Fruit fly (Drosophila melanogaster): ENCODE results near the gene Pi4KIIIalpha.

Gene Pi4KIIIalpha

DNA sequence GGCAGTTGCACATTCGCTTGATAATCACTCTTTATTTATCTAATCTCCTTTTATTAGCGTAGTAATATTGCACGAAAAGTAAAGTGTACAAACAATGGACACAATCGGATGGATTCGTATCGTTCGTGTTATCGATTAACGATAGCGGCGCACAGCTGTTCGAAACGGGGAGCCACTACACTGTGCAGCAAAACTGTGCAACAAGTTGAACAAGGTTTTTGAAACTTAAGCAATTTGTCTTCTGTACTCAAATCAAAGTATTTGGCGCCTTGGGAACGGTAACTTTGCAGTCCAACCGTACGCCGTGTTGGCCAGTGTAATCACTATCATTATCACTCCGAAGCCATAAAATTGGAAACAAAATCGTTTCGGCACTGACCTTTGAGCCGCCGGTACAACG is 5.0 kb upstream of the Pi4KIIIalpha start, which contains the start of the genes Tsp3A and Seipin (continued):
- no peak for TF ChIP-seq CG14860 (GFP tag; IDR thresholded peaks at IDR 0.05; ENCODE audit: partially characterized antibody)
- TF ChIP-seq lmd (GFP tag; IDR thresholded peaks at IDR 0.05), result peak; percentile 90
- no peak for TF ChIP-seq cad (GFP tag; optimal IDR thresholded peaks at IDR 0.05)
- TF ChIP-seq peb (GFP tag; IDR thresholded peaks at IDR 0.05), result peak; percentile 59; the same call in 1 of the 2 replicates
- TF ChIP-seq sens-2 (GFP tag; IDR thresholded peaks at IDR 0.05), result peak; percentile 45
- peak; percentile 31 for TF ChIP-seq CG31388 (GFP tag; optimal IDR thresholded peaks at IDR 0.05)
- peak; percentile 90 for TF ChIP-seq CG14014 (GFP tag; IDR thresholded peaks at IDR 0.05)
- no peak for TF ChIP-seq CG11723 (GFP tag; optimal IDR thresholded peaks at IDR 0.05)
- TF ChIP-seq CG18262 (tag; optimal IDR thresholded peaks at IDR 0.05), result peak; percentile 78
- TF ChIP-seq cas (GFP tag; IDR thresholded peaks at IDR 0.05), result peak; percentile 81
- TF ChIP-seq sob (GFP tag; IDR thresholded peaks at IDR 0.05), result peak; percentile 89
- peak; percentile 65 for TF ChIP-seq Usf (GFP tag; optimal IDR thresholded peaks at IDR 0.05)
- TF ChIP-seq da (GFP tag; optimal IDR thresholded peaks at IDR 0.05), result peak; percentile 69
- TF ChIP-seq crp (GFP tag; optimal IDR thresholded peaks at IDR 0.05), result peak; percentile 38 to 87
- TF ChIP-seq corto (GFP tag; optimal IDR thresholded peaks at IDR 0.05), result no peak
- TF ChIP-seq otp (GFP tag; IDR thresholded peaks at IDR 0.05), result peak; percentile 77
- TF ChIP-seq CG8924 (tag; optimal IDR thresholded peaks at IDR 0.05), result peak; percentile 81
- TF ChIP-seq CG15696 (tag; optimal IDR thresholded peaks at IDR 0.05), result peak; percentile 36
- TF ChIP-seq Atf3 (GFP tag; optimal IDR thresholded peaks at IDR 0.05), result peak; percentile 52
- peak; percentile 80 for TF ChIP-seq Hand (GFP tag; optimal IDR thresholded peaks at IDR 0.05)
- peak; percentile 71 for TF ChIP-seq E2f2 (GFP tag; IDR thresholded peaks at IDR 0.05)
- TF ChIP-seq CG12299 (tag; optimal IDR thresholded peaks at IDR 0.05), result peak; percentile 79
- peak; percentile 49; the same call in 1 of the 2 replicates for TF ChIP-seq Bgb (GFP tag; IDR thresholded peaks at IDR 0.05; ENCODE audit: partially characterized antibody)
- peak; percentile 45 for TF ChIP-seq Nf-YB (GFP tag; optimal IDR thresholded peaks at IDR 0.05)
- peak; percentile 88 for TF ChIP-seq CG17359 (tag; optimal IDR thresholded peaks at IDR 0.05)
- TF ChIP-seq CG34224 (GFP tag; IDR thresholded peaks at IDR 0.05; ENCODE audit: partially characterized antibody), result peak; percentile 63
- peak; percentile 77 for TF ChIP-seq bab2 (GFP tag; optimal IDR thresholded peaks at IDR 0.05)
- TF ChIP-seq CG7372 (GFP tag; IDR thresholded peaks at IDR 0.05), result peak; percentile 87
- TF ChIP-seq CG14667 (GFP tag; IDR thresholded peaks at IDR 0.05), result peak; percentile 76
- peak; percentile 53 for TF ChIP-seq CG8281 (tag; optimal IDR thresholded peaks at IDR 0.05)
- no peak for TF ChIP-seq yki (optimal IDR thresholded peaks at IDR 0.05)
- peak; percentile 93 for TF ChIP-seq CG32532 (GFP tag; IDR thresholded peaks at IDR 0.05)
- TF ChIP-seq CG11398 (GFP tag; optimal IDR thresholded peaks at IDR 0.05), result peak; percentile 69
- TF ChIP-seq CG6765 (GFP tag; optimal IDR thresholded peaks at IDR 0.05), result peak; percentile 84
- TF ChIP-seq gcm (GFP tag; optimal IDR thresholded peaks at IDR 0.05), result peak; percentile 67
- TF ChIP-seq dimm (GFP tag; IDR thresholded peaks at IDR 0.05), result peak; percentile 22; the same call in 1 of the 2 replicates
- peak; percentile 82; the same call in 2 of the 3 replicates for TF ChIP-seq ken (GFP tag; IDR thresholded peaks at IDR 0.05)
- TF ChIP-seq ERR (GFP tag; optimal IDR thresholded peaks at IDR 0.05), result peak; percentile 82
- TF ChIP-seq her (GFP tag; optimal IDR thresholded peaks at IDR 0.05), result peak; percentile 85
- no peak for TF ChIP-seq sc (optimal IDR thresholded peaks at IDR 0.05)
- no peak for TF ChIP-seq sc (GFP tag; optimal IDR thresholded peaks at IDR 0.05)
- peak; percentile 71 for TF ChIP-seq CG31224 (GFP tag; IDR thresholded peaks at IDR 0.05)
- TF ChIP-seq disco-r (GFP tag; optimal IDR thresholded peaks at IDR 0.05), result peak; percentile 77
- TF ChIP-seq CG13123 (GFP tag; optimal IDR thresholded peaks at IDR 0.05), result peak; percentile 33
- TF ChIP-seq knrl (GFP tag; IDR thresholded peaks at IDR 0.05; ENCODE audit: partially characterized antibody), result no peak
- no peak for TF ChIP-seq Sin3A (optimal IDR thresholded peaks at IDR 0.05)
- no peak for TF ChIP-seq Sry-β (GFP tag; optimal IDR thresholded peaks at IDR 0.05)
- peak; percentile 90 for TF ChIP-seq CG1603 (tag; optimal IDR thresholded peaks at IDR 0.05)
- TF ChIP-seq CG10654 (GFP tag; optimal IDR thresholded peaks at IDR 0.05), result peak; percentile 79
- TF ChIP-seq trem (tag; optimal IDR thresholded peaks at IDR 0.05), result peak; percentile 58
- TF ChIP-seq Nf-YA (GFP tag; IDR thresholded peaks at IDR 0.05), result peak; percentile 67
- TF ChIP-seq Mes4 (GFP tag; optimal IDR thresholded peaks at IDR 0.05), result peak; percentile 74
